Fruit fly (Drosophila melanogaster): ENCODE data around the gene Jon25Biii.
A peak's percentile ranks its signal among the peaks of the same experiment; 100 is the strongest.

Gene Jon25Biii

DNA sequence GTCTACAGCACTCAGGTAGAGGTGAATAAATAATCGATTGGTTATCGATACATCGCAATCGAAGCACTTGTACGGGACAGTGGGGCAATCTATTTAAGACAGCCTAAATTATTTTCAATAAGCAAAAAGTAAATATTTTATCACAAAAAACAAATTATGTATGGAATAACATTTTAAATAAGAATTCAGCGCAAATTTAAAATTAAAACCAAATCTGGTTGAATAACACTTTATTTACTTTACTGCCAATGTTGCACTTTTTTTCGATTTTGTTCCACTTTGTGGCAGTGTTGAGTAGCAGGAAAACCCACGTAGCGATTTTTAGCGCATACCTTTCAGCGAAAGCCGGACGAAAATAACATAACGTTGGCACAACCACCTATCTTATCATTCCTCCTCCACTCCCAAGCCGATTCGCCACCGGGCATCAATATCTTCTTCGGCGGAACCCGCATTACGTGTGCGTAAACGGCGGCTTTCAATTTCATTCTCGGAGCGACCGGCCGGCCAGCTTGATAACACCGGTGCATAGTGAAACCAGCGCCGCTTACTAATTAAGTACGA is 26.5 kb upstream of the Jon25Biii start, which contains the start of the genes Gmd and CG3792 (continued):
- TF ChIP-seq MESR4 (GFP tag; optimal IDR thresholded peaks at IDR 0.05): peak; percentile 12
- peak; percentile 97 for TF ChIP-seq CG17328 (GFP tag; IDR thresholded peaks at IDR 0.05)
- TF ChIP-seq pnt (GFP tag; optimal IDR thresholded peaks at IDR 0.05): peak; percentile 93
- TF ChIP-seq Spps (tag; optimal IDR thresholded peaks at IDR 0.05): peak; percentile 93
- TF ChIP-seq gsb (GFP tag; IDR thresholded peaks at IDR 0.05): peak; percentile 91
- TF ChIP-seq usp (GFP tag; optimal IDR thresholded peaks at IDR 0.05): no peak
- TF ChIP-seq CG12659 (GFP tag; optimal IDR thresholded peaks at IDR 0.05): peak; percentile 97
- TF ChIP-seq Med (GFP tag): peak; percentile 98
- TF ChIP-seq CG10321 (GFP tag; IDR thresholded peaks at IDR 0.05): peak; percentile 81
- TF ChIP-seq Fer3 (tag; optimal IDR thresholded peaks at IDR 0.05): peak; percentile 96
- TF ChIP-seq NC2β (GFP tag; optimal IDR thresholded peaks at IDR 0.05): peak; percentile 91
- TF ChIP-seq CG10147 (GFP tag; optimal IDR thresholded peaks at IDR 0.05): peak; percentile 94
- peak; percentile 92 for TF ChIP-seq CG14860 (GFP tag; IDR thresholded peaks at IDR 0.05; ENCODE audit: partially characterized antibody)
- no peak for TF ChIP-seq CG12071 (GFP tag; optimal IDR thresholded peaks at IDR 0.05)
- peak; percentile 59; the same call in 1 of the 2 replicates for TF ChIP-seq Dip2 (GFP tag; IDR thresholded peaks at IDR 0.05)
- TF ChIP-seq CG17361 (GFP tag; IDR thresholded peaks at IDR 0.05): peak; percentile 98
- peak; percentile 93 for TF ChIP-seq CG18476 (GFP tag; optimal IDR thresholded peaks at IDR 0.05)
- peak; percentile 63 for TF ChIP-seq CG31365 (tag; optimal IDR thresholded peaks at IDR 0.05)
- peak; percentile 95 for TF ChIP-seq gem (tag; optimal IDR thresholded peaks at IDR 0.05)
- TF ChIP-seq ewg (GFP tag; optimal IDR thresholded peaks at IDR 0.05): peak; percentile 89
- TF ChIP-seq CG8359 (GFP tag; optimal IDR thresholded peaks at IDR 0.05; ENCODE audit: borderline replicate concordance): peak; percentile 88
- peak; percentile 92 for TF ChIP-seq CG11560 (tag; IDR thresholded peaks at IDR 0.05)
- TF ChIP-seq CG34224 (GFP tag; IDR thresholded peaks at IDR 0.05; ENCODE audit: partially characterized antibody): peak; percentile 89
- peak; percentile 81 for TF ChIP-seq CG8089 (GFP tag; optimal IDR thresholded peaks at IDR 0.05)
- TF ChIP-seq Vsx1 (GFP tag; optimal IDR thresholded peaks at IDR 0.05): no peak
- TF ChIP-seq CG15514 (GFP tag; optimal IDR thresholded peaks at IDR 0.05): peak; percentile 88
- TF ChIP-seq aop (GFP tag; IDR thresholded peaks at IDR 0.05): no peak; the same call in 1 of the 2 replicates
- TF ChIP-seq CG12236 (GFP tag; optimal IDR thresholded peaks at IDR 0.05): peak; percentile 82
- peak; percentile 70 for TF ChIP-seq CG4360 (GFP tag; IDR thresholded peaks at IDR 0.05)
- TF ChIP-seq CG15479 (GFP tag; optimal IDR thresholded peaks at IDR 0.05): peak; percentile 74
- peak; percentile 94 for TF ChIP-seq fd3F (GFP tag; optimal IDR thresholded peaks at IDR 0.05)
- peak; percentile 96 for TF ChIP-seq CG13775 (GFP tag; optimal IDR thresholded peaks at IDR 0.05)
- no peak for TF ChIP-seq Asciz (GFP tag; optimal IDR thresholded peaks at IDR 0.05)
- no peak for TF ChIP-seq Kr (GFP tag; optimal IDR thresholded peaks at IDR 0.05)
- peak; percentile 96 for TF ChIP-seq CG6272 (GFP tag; IDR thresholded peaks at IDR 0.05)
- peak; percentile 76 for TF ChIP-seq CG42726 (GFP tag; IDR thresholded peaks at IDR 0.05; ENCODE audit: partially characterized antibody)
- peak; percentile 90 for TF ChIP-seq nau (GFP tag; optimal IDR thresholded peaks at IDR 0.05)
- peak; percentile 61; the same call in 1 of the 3 replicates for TF ChIP-seq sr (GFP tag; IDR thresholded peaks at IDR 0.05)
- TF ChIP-seq Adf1 (GFP tag; IDR thresholded peaks at IDR 0.05): peak; percentile 83
- TF ChIP-seq ac (GFP tag; optimal IDR thresholded peaks at IDR 0.05): peak; percentile 73
- TF ChIP-seq CG17568 (GFP tag; optimal IDR thresholded peaks at IDR 0.05): no peak
- TF ChIP-seq Dp (GFP tag; optimal IDR thresholded peaks at IDR 0.05): peak; percentile 22
- peak; percentile 89 for TF ChIP-seq salm (tag; optimal IDR thresholded peaks at IDR 0.05)
- no peak for TF ChIP-seq pan (optimal IDR thresholded peaks at IDR 0.05)
- peak in 1 of 2 experiments; percentile 96 for TF ChIP-seq pan (GFP tag; optimal IDR thresholded peaks at IDR 0.05 in 1 of 2, IDR thresholded peaks at IDR 0.05 in 1 of 2)
- TF ChIP-seq CG33213 (GFP tag; optimal IDR thresholded peaks at IDR 0.05): peak; percentile 86
- TF ChIP-seq Nf-YA (GFP tag; IDR thresholded peaks at IDR 0.05): peak; percentile 86
- TF ChIP-seq ATbp (GFP tag; optimal IDR thresholded peaks at IDR 0.05): no peak
- TF ChIP-seq CG4328 (GFP tag; optimal IDR thresholded peaks at IDR 0.05): peak; percentile 95
